Fruit fly (Drosophila melanogaster): ENCODE results near the gene eEF1alpha2.

dm6 chr3R:31764672-31765071 lies 26.4 kb downstream of the eEF1alpha2 start, which contains the start of gene CG2150:
- TF ChIP-seq Hr96 (GFP tag; optimal IDR thresholded peaks at IDR 0.05) (no peak), CG5204 (GFP tag; optimal IDR thresholded peaks at IDR 0.05) (no peak), kay (GFP tag; ENCODE audit: borderline replicate concordance) (no peak), Crg-1 (GFP tag; optimal IDR thresholded peaks at IDR 0.05) (no peak), ovo (GFP tag; optimal IDR thresholded peaks at IDR 0.05) (no peak), Mnt (GFP tag; optimal IDR thresholded peaks at IDR 0.05) (no peak), CG1620 (GFP tag; optimal IDR thresholded peaks at IDR 0.05) (no peak), CG7101 (tag; optimal IDR thresholded peaks at IDR 0.05) (no peak), Clk (GFP tag; optimal IDR thresholded peaks at IDR 0.05) (no peak), toe (GFP tag; optimal IDR thresholded peaks at IDR 0.05) (no peak), CG12768 (GFP tag; optimal IDR thresholded peaks at IDR 0.05) (no peak)
